Fruit fly (Drosophila melanogaster) whole organism, embryonic: ENCODE data around the gene CG1943.
A peak's percentile ranks its signal among the peaks of the same experiment; 100 is the strongest.

Experiments
- Atf-2 ChIP-seq: fragments of 200-800 bp; sonication (Bioruptor generic); optimal IDR thresholded peaks from 2 replicates; lab custom pipeline; 2016; ENCODE audit warnings: missing biosample characterization, missing genetic modification characterization
- CG10209 ChIP-seq: fragments of 200-800 bp; sonication (Bioruptor generic); optimal IDR thresholded peaks from 3 replicates; lab custom pipeline; 2017; ENCODE audit warnings: missing biosample characterization, mild to moderate bottlenecking, missing genetic modification characterization, missing genetic modification reagents
- CG10366 ChIP-seq: fragments of 200-800 bp; sonication (Bioruptor generic); IDR thresholded peaks from 2 replicates; pipeline ENCODE4 v1.3.6; 2022; ENCODE audit warnings: missing biosample characterization, missing genetic modification characterization
- CG11456 ChIP-seq: fragments of 200-800 bp; sonication (Bioruptor generic); IDR thresholded peaks from 3 replicates; pipeline ENCODE4 v1.3.6; 2022; ENCODE audit warnings: missing biosample characterization, missing genetic modification characterization
- CG13123 ChIP-seq: fragments of 200-800 bp; sonication (Bioruptor generic); optimal IDR thresholded peaks from 2 replicates; lab custom pipeline; 2016; ENCODE audit warnings: missing biosample characterization, missing genetic modification characterization
- CG15696 ChIP-seq: fragments of 200-800 bp; sonication (Bioruptor generic); optimal IDR thresholded peaks from 2 replicates; lab custom pipeline; 2019; ENCODE audit warnings: missing biosample characterization, mild to moderate bottlenecking, missing genetic modification characterization, moderate library complexity
- CG18476 ChIP-seq: fragments of 200-800 bp; sonication (Bioruptor generic); optimal IDR thresholded peaks from 2 replicates; lab custom pipeline; 2016; ENCODE audit warnings: missing biosample characterization, mild to moderate bottlenecking, missing genetic modification characterization
- CG2129 ChIP-seq: fragments of 200-800 bp; sonication (Bioruptor generic); IDR thresholded peaks from 2 replicates; pipeline ENCODE4 v1.3.6; 2022; ENCODE audit warnings: missing biosample characterization, missing genetic modification characterization; ENCODE audit not compliant: partially characterized antibody
- CG3163 ChIP-seq: fragments of 200-800 bp; sonication (Bioruptor generic); optimal IDR thresholded peaks from 3 replicates; lab custom pipeline; 2016; ENCODE audit warnings: missing biosample characterization, missing genetic modification characterization
- CG4328 ChIP-seq: fragments of 200-800 bp; sonication (Bioruptor generic); optimal IDR thresholded peaks from 3 replicates; lab custom pipeline; 2017; ENCODE audit warnings: missing biosample characterization, missing genetic modification reagents, missing genetic modification characterization
- CG4820 ChIP-seq: fragments of 200-800 bp; sonication (Bioruptor generic); optimal IDR thresholded peaks from 3 replicates; lab custom pipeline; 2016; ENCODE audit warnings: missing biosample characterization, missing genetic modification characterization
- CG6254 ChIP-seq: fragments of 200-800 bp; sonication (Bioruptor generic); optimal IDR thresholded peaks from 3 replicates; lab custom pipeline; 2017; ENCODE audit warnings: mild to moderate bottlenecking, missing biosample characterization, missing genetic modification reagents, missing genetic modification characterization
- CG6689 ChIP-seq: fragments of 200-800 bp; sonication (Bioruptor generic); IDR thresholded peaks from 2 replicates; pipeline ENCODE4 v1.3.6; 2022; ENCODE audit warnings: missing biosample characterization, missing genetic modification characterization
- CG8290 ChIP-seq, 3 experiments: fragments of 200-800 bp; sonication (Bioruptor generic); optimal IDR thresholded peaks; 2 replicates each; lab custom pipeline; 2016 to 2019; ENCODE audit warnings: missing biosample characterization in 3 of 3, missing genetic modification characterization in 3 of 3, mild to moderate bottlenecking in 2 of 3, moderate library complexity in 1 of 3
- CG8359 ChIP-seq: fragments of 200-800 bp; sonication (Bioruptor generic); optimal IDR thresholded peaks from 2 replicates; lab custom pipeline; 2017; ENCODE audit warnings: missing biosample characterization, mild to moderate bottlenecking, missing genetic modification characterization, borderline replicate concordance
- Chrac-16 ChIP-seq: fragments of 200-800 bp; sonication (Bioruptor generic); optimal IDR thresholded peaks from 3 replicates; lab custom pipeline; 2016; ENCODE audit warnings: missing biosample characterization, missing genetic modification characterization
- CoRest ChIP-seq: fragments of 200-800 bp; sonication (Bioruptor generic); optimal IDR thresholded peaks from 3 replicates; lab custom pipeline; 2018; ENCODE audit warnings: missing biosample characterization, mild to moderate bottlenecking, missing genetic modification characterization, moderate library complexity
- D ChIP-seq, 2 experiments: fragments of 200-800 bp in 1 of 2; fragments of >200 bp in 1 of 2; sonication (Bioruptor generic) in 1 of 2; optimal IDR thresholded peaks; 2 replicates in 1 of 2; 3 replicates in 1 of 2; lab custom pipeline; 2017; ENCODE audit warnings: mild to moderate bottlenecking in 1 of 2, missing biosample characterization in 1 of 2, missing genetic modification characterization in 1 of 2, missing genetic modification reagents in 1 of 2
- D19B ChIP-seq: fragments of 200-800 bp; sonication (Bioruptor generic); optimal IDR thresholded peaks from 2 replicates; lab custom pipeline; 2017; ENCODE audit warnings: missing biosample characterization, mild to moderate bottlenecking, missing genetic modification characterization
- Meics ChIP-seq: fragments of 200-800 bp; sonication (Bioruptor generic); optimal IDR thresholded peaks from 2 replicates; lab custom pipeline; 2017; ENCODE audit warnings: missing biosample characterization, mild to moderate bottlenecking, missing genetic modification characterization
- Neu2 ChIP-seq: fragments of 200-800 bp; sonication (Bioruptor generic); optimal IDR thresholded peaks from 3 replicates; lab custom pipeline; 2016; ENCODE audit warnings: missing biosample characterization, missing genetic modification characterization, borderline replicate concordance
- Nf-YC ChIP-seq: fragments of 200-800 bp; optimal IDR thresholded peaks from 3 replicates; lab custom pipeline; 2019; ENCODE audit warnings: missing biosample characterization, mild to moderate bottlenecking, missing genetic modification characterization, moderate library complexity
- Six4 ChIP-seq: fragments of 200-800 bp; sonication (Bioruptor generic); optimal IDR thresholded peaks from 2 replicates; lab custom pipeline; 2016; ENCODE audit warnings: missing biosample characterization, missing genetic modification characterization
- Sry-β ChIP-seq: fragments of 200-800 bp; sonication (Bioruptor generic); optimal IDR thresholded peaks from 2 replicates; lab custom pipeline; 2018; ENCODE audit warnings: missing biosample characterization, mild to moderate bottlenecking, missing genetic modification characterization, moderate library complexity
- Ssrp ChIP-seq: fragments of 200-800 bp; sonication (Bioruptor generic); optimal IDR thresholded peaks from 2 replicates; lab custom pipeline; 2018; ENCODE audit warnings: missing biosample characterization, mild to moderate bottlenecking, missing genetic modification characterization, moderate library complexity
- Trl ChIP-seq, 3 experiments: fragments of >200 bp in 2 of 3; fragments of 200-800 bp in 1 of 3; sonication (Bioruptor generic) in 1 of 3; optimal IDR thresholded peaks; 2 replicates in 1 of 3; 3 replicates in 2 of 3; lab custom pipeline; 2016 to 2017; ENCODE audit warnings: missing biosample characterization in 1 of 3, missing genetic modification characterization in 1 of 3
- az2 ChIP-seq: fragments of 200-800 bp; sonication (Bioruptor generic); optimal IDR thresholded peaks from 3 replicates; lab custom pipeline; 2016; ENCODE audit warnings: missing biosample characterization, missing genetic modification characterization
- bsh ChIP-seq, 2 experiments: fragments of 200-800 bp; sonication (Bioruptor generic); optimal IDR thresholded peaks; 2 replicates each; lab custom pipeline; 2017 to 2018; ENCODE audit warnings: mild to moderate bottlenecking in 2 of 2, missing biosample characterization in 2 of 2, missing genetic modification characterization in 2 of 2, moderate library complexity in 1 of 2
- cg ChIP-seq: fragments of 200-800 bp; sonication (Bioruptor generic); optimal IDR thresholded peaks from 3 replicates; lab custom pipeline; 2019; ENCODE audit warnings: missing biosample characterization, mild to moderate bottlenecking, missing genetic modification characterization, moderate library complexity
- chm ChIP-seq: fragments of 200-800 bp; sonication (Bioruptor generic); IDR thresholded peaks from 2 replicates; pipeline ENCODE4 v1.3.6; 2022; ENCODE audit warnings: missing biosample characterization, missing genetic modification characterization
- eve ChIP-seq, 2 experiments: fragments of >200 bp; optimal IDR thresholded peaks; 2 replicates each; lab custom pipeline; 2017; ENCODE audit warnings: missing biosample characterization in 2 of 2, missing genetic modification characterization in 2 of 2
- ewg ChIP-seq: fragments of 200-800 bp; sonication (Bioruptor generic); optimal IDR thresholded peaks from 3 replicates; lab custom pipeline; 2017; ENCODE audit warnings: mild to moderate bottlenecking, missing biosample characterization, missing genetic modification reagents, missing genetic modification characterization
- fd3F ChIP-seq: fragments of 200-800 bp; sonication (Bioruptor generic); optimal IDR thresholded peaks from 2 replicates; lab custom pipeline; 2018; ENCODE audit warnings: missing biosample characterization, mild to moderate bottlenecking, missing genetic modification characterization, moderate library complexity
- hth ChIP-seq: fragments of >200 bp; optimal IDR thresholded peaks from 2 replicates; lab custom pipeline; 2017; ENCODE audit warnings: inconsistent platforms
- lov ChIP-seq, 2 experiments: fragments of 200-800 bp in 1 of 2; fragments of >200 bp in 1 of 2; sonication (Bioruptor generic) in 1 of 2; IDR thresholded peaks in 1 of 2; optimal IDR thresholded peaks in 1 of 2; 2 replicates in 1 of 2; 3 replicates in 1 of 2; pipeline versions ENCODE4 v1.3.6 to Lab custom; 2017 to 2022; ENCODE audit warnings: missing biosample characterization in 1 of 2, missing genetic modification characterization in 1 of 2
- mld ChIP-seq: fragments of 200-800 bp; sonication (Bioruptor generic); IDR thresholded peaks from 3 replicates; pipeline ENCODE4 v1.3.6; 2022; ENCODE audit warnings: missing biosample characterization, missing genetic modification characterization; ENCODE audit not compliant: partially characterized antibody
- oc ChIP-seq: fragments of 200-800 bp; sonication (Bioruptor generic); optimal IDR thresholded peaks from 2 replicates; lab custom pipeline; 2018; ENCODE audit warnings: missing biosample characterization, mild to moderate bottlenecking, missing genetic modification characterization, moderate library complexity
- pho ChIP-seq: fragments of 200-800 bp; sonication (Bioruptor generic); optimal IDR thresholded peaks from 2 replicates; lab custom pipeline; 2016; ENCODE audit warnings: missing biosample characterization, missing genetic modification characterization
- ranshi ChIP-seq: fragments of 200-800 bp; sonication (Bioruptor generic); IDR thresholded peaks from 2 replicates; pipeline ENCODE4 v1.3.6; 2022; ENCODE audit warnings: missing biosample characterization, missing genetic modification characterization
- schlank ChIP-seq: fragments of 200-800 bp; sonication (Bioruptor generic); optimal IDR thresholded peaks from 2 replicates; lab custom pipeline; 2018; ENCODE audit warnings: missing biosample characterization, mild to moderate bottlenecking, missing genetic modification characterization
- sd ChIP-seq: fragments of 200-800 bp; sonication (Bioruptor generic); optimal IDR thresholded peaks from 3 replicates; lab custom pipeline; 2018; ENCODE audit warnings: missing biosample characterization, mild to moderate bottlenecking, missing genetic modification characterization, moderate library complexity
- tgo ChIP-seq: fragments of 200-800 bp; sonication (Bioruptor generic); IDR thresholded peaks from 3 replicates; pipeline ENCODE4 v1.3.6; 2022; ENCODE audit warnings: missing biosample characterization, missing genetic modification characterization
- tio ChIP-seq: fragments of 200-800 bp; sonication (Bioruptor generic); optimal IDR thresholded peaks from 2 replicates; lab custom pipeline; 2017; ENCODE audit warnings: missing biosample characterization, missing genetic modification characterization, inconsistent platforms
- tna ChIP-seq: fragments of 200-800 bp; sonication (Bioruptor generic); IDR thresholded peaks from 2 replicates; pipeline ENCODE4 v1.3.6; 2022; ENCODE audit warnings: missing biosample characterization, missing genetic modification characterization; ENCODE audit not compliant: partially characterized antibody
- unc-4 ChIP-seq: fragments of 200-800 bp; sonication (Bioruptor generic); IDR thresholded peaks from 2 replicates; pipeline ENCODE4 v1.3.6; 2022; ENCODE audit warnings: missing biosample characterization, missing genetic modification characterization; ENCODE audit not compliant: partially characterized antibody
- vfl ChIP-seq: fragments of 200-800 bp; sonication (Bioruptor generic); optimal IDR thresholded peaks from 2 replicates; lab custom pipeline; 2016; ENCODE audit warnings: missing biosample characterization, missing genetic modification characterization
- vvl ChIP-seq: fragments of 200-800 bp; sonication (Bioruptor generic); IDR thresholded peaks from 2 replicates; pipeline ENCODE4 v1.3.6; 2022; ENCODE audit warnings: missing biosample characterization, missing genetic modification characterization
- zfh2 ChIP-seq: fragments of 200-800 bp; sonication (Bioruptor generic); optimal IDR thresholded peaks from 2 replicates; lab custom pipeline; 2016; ENCODE audit warnings: missing biosample characterization, missing genetic modification characterization

The CG1943 gene

dm6 chr3R:7081972-7082371, 7.3 kb downstream of the CG1943 start, which contains the start of gene Dpck (continued):
- TF ChIP-seq CG3163 (GFP tag; lab: Kevin White, UChicago) (no peak), CG8290 (GFP tag; optimal IDR thresholded peaks at IDR 0.05; lab: Kevin White, UChicago) (peak; percentile 22), CG8290 (tag; optimal IDR thresholded peaks at IDR 0.05; lab: Kevin White, UChicago) (peak; percentile 23 to 54), lov (optimal IDR thresholded peaks at IDR 0.05; lab: Kevin White, UChicago) (no peak), lov (GFP tag; IDR thresholded peaks at IDR 0.05; lab: Robert Waterston, UW) (no peak), vfl (GFP tag; lab: Kevin White, UChicago) (no peak), Neu2 (GFP tag; lab: Kevin White, UChicago) (no peak), hth (lab: Kevin White, UChicago) (no peak), CG11456 (no peak), CG10209 (GFP tag; lab: Kevin White, UChicago) (no peak), chm (GFP tag; lab: Robert Waterston, UW) (no peak; the same call in 1 of the 2 replicates), Sry-β (GFP tag; lab: Kevin White, UChicago) (no peak), CG18476 (GFP tag; lab: Kevin White, UChicago) (no peak), ewg (GFP tag; lab: Kevin White, UChicago) (no peak), CG8359 (GFP tag; lab: Kevin White, UChicago) (no peak), CG4820 (no peak), CG2129 (GFP tag; lab: Robert Waterston, UW) (no peak), sd (peak; percentile 9), Atf-2 (GFP tag; lab: Kevin White, UChicago) (peak; percentile 17), CG6689 (GFP tag; lab: Robert Waterston, UW) (no peak), eve (GFP tag; optimal IDR thresholded peaks at IDR 0.05; lab: Kevin White, UChicago) (no peak), ranshi (GFP tag; lab: Robert Waterston, UW) (no peak; the same call in 1 of the 2 replicates), cg (GFP tag; lab: Kevin White, UChicago) (no peak), Trl (optimal IDR thresholded peaks at IDR 0.05; lab: Kevin White, UChicago) (no peak), Trl (GFP tag; optimal IDR thresholded peaks at IDR 0.05; lab: Kevin White, UChicago) (no peak), vvl (GFP tag; lab: Robert Waterston, UW) (0 out of 2 replicates have a peak, but pooled peaks have one; percentile 37), Nf-YC (peak; percentile 28), CoRest (tag; lab: Kevin White, UChicago) (peak; percentile 42), bsh (GFP tag; optimal IDR thresholded peaks at IDR 0.05; lab: Kevin White, UChicago) (no peak), CG13123 (no peak), az2 (GFP tag; lab: Kevin White, UChicago) (no peak), Chrac-16 (GFP tag; lab: Kevin White, UChicago) (no peak), Meics (no peak), CG6254 (GFP tag; lab: Kevin White, UChicago) (no peak), tio (GFP tag; lab: Kevin White, UChicago) (no peak), D19B (no peak), tgo (GFP tag; lab: Robert Waterston, UW) (no peak), D (optimal IDR thresholded peaks at IDR 0.05; lab: Kevin White, UChicago) (no peak), D (GFP tag; optimal IDR thresholded peaks at IDR 0.05; lab: Kevin White, UChicago) (no peak), CG4328 (GFP tag; lab: Kevin White, UChicago) (no peak), Ssrp (tag; lab: Kevin White, UChicago) (no peak), schlank (tag; lab: Kevin White, UChicago) (no peak), unc-4 (no peak), Six4 (GFP tag; lab: Kevin White, UChicago) (no peak), fd3F (GFP tag; lab: Kevin White, UChicago) (no peak), oc (no peak), tna (no peak), zfh2 (GFP tag; lab: Kevin White, UChicago) (no peak), CG10366 (GFP tag; lab: Robert Waterston, UW) (no peak; the same call in 1 of the 2 replicates), pho (GFP tag; lab: Kevin White, UChicago) (no peak), mld (GFP tag; lab: Robert Waterston, UW) (no peak), CG15696 (tag; lab: Kevin White, UChicago) (no peak)
